Fruit fly (Drosophila melanogaster) whole organism, pupa: ENCODE measurements around the gene Edem2.

Experiments used
- CG34367 ChIP-seq: fragments of 200-800 bp; sonication (Bioruptor generic); optimal IDR thresholded peaks from 2 replicates; lab custom pipeline; 2018; ENCODE audit warnings: missing biosample characterization, mild to moderate bottlenecking, missing genetic modification characterization
- CG8159 ChIP-seq: fragments of 200-800 bp; sonication (Bioruptor generic); optimal IDR thresholded peaks from 3 replicates; lab custom pipeline; 2018; ENCODE audit warnings: missing biosample characterization, mild to moderate bottlenecking, missing genetic modification characterization, moderate library complexity
- CG8301 ChIP-seq: fragments of 200-800 bp; sonication (Bioruptor generic); optimal IDR thresholded peaks from 2 replicates; lab custom pipeline; 2018; ENCODE audit warnings: missing biosample characterization, mild to moderate bottlenecking, missing genetic modification characterization
- D1 ChIP-seq: fragments of 200-800 bp; sonication (Bioruptor generic); optimal IDR thresholded peaks from 2 replicates; lab custom pipeline; 2018; ENCODE audit warnings: missing biosample characterization, mild to moderate bottlenecking, missing genetic modification characterization, moderate library complexity
- EcR ChIP-seq: fragments of 200-800 bp; sonication (Bioruptor generic); optimal IDR thresholded peaks from 3 replicates; lab custom pipeline; 2019; ENCODE audit warnings: missing biosample characterization, missing genetic modification characterization, mild to moderate bottlenecking, moderate library complexity, missing genetic modification reagents

- no peak for TF ChIP-seq CG8159
- no peak for TF ChIP-seq CG8301 (tag; lab: Kevin White, UChicago)
- no peak for TF ChIP-seq EcR (GFP tag; lab: Kevin White, UChicago)
- TF ChIP-seq D1 (tag; lab: Kevin White, UChicago) = no peak
- TF ChIP-seq CG34367 (tag; lab: Kevin White, UChicago) = no peak
These were observed 11.0 kb downstream of the Edem2 start, which contains the start of gene CG16972 for dm6 chr2L:13202960-13203436.
